Fruit fly (Drosophila melanogaster) whole organism, embryonic: ENCODE results near the gene Tre1.

ENCODE experiments used
- Adf1 ChIP-seq: fragments of 200-800 bp; sonication (Bioruptor generic); IDR thresholded peaks from 2 replicates; pipeline ENCODE4 v1.3.6; 2022; ENCODE audit warnings: missing biosample characterization, missing genetic modification characterization
- CG10654 ChIP-seq: fragments of 200-800 bp; sonication (Bioruptor generic); optimal IDR thresholded peaks from 2 replicates; lab custom pipeline; 2016; ENCODE audit warnings: missing biosample characterization, missing genetic modification characterization
- CG10959 ChIP-seq: fragments of 200-800 bp; sonication (Bioruptor generic); IDR thresholded peaks from 2 replicates; pipeline ENCODE4 v1.3.6; 2022; ENCODE audit warnings: missing biosample characterization, missing genetic modification characterization
- CG11504 ChIP-seq: fragments of 200-800 bp; sonication (Bioruptor generic); optimal IDR thresholded peaks from 3 replicates; lab custom pipeline; 2019; ENCODE audit warnings: missing biosample characterization, mild to moderate bottlenecking, missing genetic modification characterization, moderate library complexity
- CG12236 ChIP-seq: fragments of 200-800 bp; sonication (Bioruptor generic); optimal IDR thresholded peaks from 2 replicates; lab custom pipeline; 2016; ENCODE audit warnings: missing biosample characterization, missing genetic modification characterization
- CG1233 ChIP-seq: fragments of 200-800 bp; sonication (Bioruptor generic); optimal IDR thresholded peaks from 4 replicates; lab custom pipeline; 2018; ENCODE audit warnings: missing biosample characterization, mild to moderate bottlenecking, missing genetic modification characterization
- CG13775 ChIP-seq: fragments of 200-800 bp; sonication (Bioruptor generic); optimal IDR thresholded peaks from 3 replicates; lab custom pipeline; 2017; ENCODE audit warnings: missing biosample characterization, mild to moderate bottlenecking, missing genetic modification characterization
- CG15269 ChIP-seq: fragments of 200-800 bp; sonication (Bioruptor generic); optimal IDR thresholded peaks from 2 replicates; lab custom pipeline; 2018; ENCODE audit warnings: missing biosample characterization, mild to moderate bottlenecking, missing genetic modification characterization, moderate library complexity
- CG1529 ChIP-seq: fragments of 200-800 bp; sonication (Bioruptor generic); optimal IDR thresholded peaks from 3 replicates; lab custom pipeline; 2018; ENCODE audit warnings: missing biosample characterization, missing genetic modification characterization
- CG1647 ChIP-seq: fragments of 200-800 bp; sonication (Bioruptor generic); optimal IDR thresholded peaks from 3 replicates; lab custom pipeline; 2016; ENCODE audit warnings: missing biosample characterization, missing genetic modification characterization
- CG18599 ChIP-seq: fragments of 200-800 bp; sonication (Bioruptor generic); optimal IDR thresholded peaks from 3 replicates; lab custom pipeline; 2017; ENCODE audit warnings: missing biosample characterization, missing genetic modification characterization, mild to moderate bottlenecking, moderate library complexity, missing genetic modification reagents
- CG2116 ChIP-seq: fragments of 200-800 bp; sonication (Bioruptor generic); optimal IDR thresholded peaks from 3 replicates; lab custom pipeline; 2018; ENCODE audit warnings: missing biosample characterization, mild to moderate bottlenecking, missing genetic modification characterization
- CG32532 ChIP-seq: fragments of 200-800 bp; sonication (Bioruptor generic); IDR thresholded peaks from 2 replicates; pipeline ENCODE4 v1.3.6; 2022; ENCODE audit warnings: missing biosample characterization, missing genetic modification characterization
- CG32772 ChIP-seq: fragments of 200-800 bp; sonication (Bioruptor generic); IDR thresholded peaks from 2 replicates; pipeline ENCODE4 v1.3.6; 2022; ENCODE audit warnings: missing biosample characterization, missing genetic modification characterization
- CG3407 ChIP-seq: fragments of 200-800 bp; sonication (Bioruptor generic); optimal IDR thresholded peaks from 2 replicates; lab custom pipeline; 2018; ENCODE audit warnings: missing biosample characterization, mild to moderate bottlenecking, missing genetic modification characterization
- CG3838 ChIP-seq: fragments of 200-800 bp; sonication (Bioruptor generic); optimal IDR thresholded peaks from 3 replicates; lab custom pipeline; 2016; ENCODE audit warnings: missing biosample characterization, missing genetic modification characterization
- CG3995 ChIP-seq: fragments of 200-800 bp; sonication (Bioruptor generic); optimal IDR thresholded peaks from 3 replicates; lab custom pipeline; 2016; ENCODE audit warnings: missing biosample characterization, missing genetic modification characterization
- CG4404 ChIP-seq: fragments of 200-800 bp; sonication (Bioruptor generic); IDR thresholded peaks from 2 replicates; pipeline ENCODE4 v1.3.6; 2022; ENCODE audit warnings: missing biosample characterization, missing genetic modification characterization
- CG7357 ChIP-seq: fragments of 200-800 bp; sonication (Bioruptor generic); IDR thresholded peaks from 3 replicates; pipeline ENCODE4 v1.3.6; 2022; ENCODE audit warnings: missing biosample characterization, missing genetic modification characterization
- CG7556 ChIP-seq: fragments of 200-800 bp; sonication (Bioruptor generic); optimal IDR thresholded peaks from 2 replicates; lab custom pipeline; 2017; ENCODE audit warnings: missing biosample characterization, mild to moderate bottlenecking, missing genetic modification characterization
- CG9609 ChIP-seq: fragments of 200-800 bp; sonication (Bioruptor generic); optimal IDR thresholded peaks from 3 replicates; lab custom pipeline; 2016; ENCODE audit warnings: missing biosample characterization, missing genetic modification characterization
- CkIIα-i1 ChIP-seq: fragments of 200-800 bp; sonication (Bioruptor generic); IDR thresholded peaks from 2 replicates; pipeline ENCODE4 v1.3.6; 2022; ENCODE audit warnings: missing biosample characterization, missing genetic modification characterization
- E2f2 ChIP-seq: fragments of 200-800 bp; sonication (Bioruptor generic); IDR thresholded peaks from 2 replicates; pipeline ENCODE4 v1.3.6; 2022; ENCODE audit warnings: missing biosample characterization, missing genetic modification characterization
- Hmr ChIP-seq: fragments of 200-800 bp; sonication (Bioruptor generic); optimal IDR thresholded peaks from 3 replicates; lab custom pipeline; 2017; ENCODE audit warnings: mild to moderate bottlenecking, missing biosample characterization, missing genetic modification reagents, missing genetic modification characterization
- MTF-1 ChIP-seq: fragments of 200-800 bp; sonication (Bioruptor generic); optimal IDR thresholded peaks from 2 replicates; lab custom pipeline; 2018; ENCODE audit warnings: missing biosample characterization, mild to moderate bottlenecking, missing genetic modification characterization, borderline replicate concordance
- Med ChIP-seq: fragments of 200-800 bp; sonication (Bioruptor generic); peaks from one replicate; lab custom pipeline; 2016; ENCODE audit warnings: missing biosample characterization, missing genetic modification characterization, mild to moderate bottlenecking, inconsistent platforms, moderate library complexity
- Myb ChIP-seq: fragments of 200-800 bp; sonication (Bioruptor generic); optimal IDR thresholded peaks from 2 replicates; lab custom pipeline; 2016; ENCODE audit warnings: missing biosample characterization, missing genetic modification characterization
- NfI ChIP-seq: fragments of 200-800 bp; sonication (Bioruptor generic); optimal IDR thresholded peaks from 3 replicates; lab custom pipeline; 2018; ENCODE audit warnings: missing biosample characterization, mild to moderate bottlenecking, missing genetic modification characterization, moderate library complexity
- Rfx ChIP-seq: fragments of 200-800 bp; sonication (Bioruptor generic); IDR thresholded peaks from 2 replicates; pipeline ENCODE4 v1.3.6; 2022; ENCODE audit warnings: missing biosample characterization, missing genetic modification characterization
- Vsx1 ChIP-seq: fragments of 200-800 bp; sonication (Bioruptor generic); optimal IDR thresholded peaks from 2 replicates; lab custom pipeline; 2017; ENCODE audit warnings: missing biosample characterization, mild to moderate bottlenecking, missing genetic modification characterization, missing genetic modification reagents
- cas ChIP-seq: fragments of 200-800 bp; sonication (Bioruptor generic); IDR thresholded peaks from 2 replicates; pipeline ENCODE4 v1.3.6; 2022; ENCODE audit warnings: missing biosample characterization, missing genetic modification characterization
- chif ChIP-seq, 2 experiments: fragments of 200-800 bp; sonication (Bioruptor generic); optimal IDR thresholded peaks; 3 replicates each; lab custom pipeline; 2016; ENCODE audit warnings: missing biosample characterization in 2 of 2, missing genetic modification characterization in 2 of 2
- cwo ChIP-seq: fragments of 200-800 bp; sonication (Bioruptor generic); optimal IDR thresholded peaks from 3 replicates; lab custom pipeline; 2017; ENCODE audit warnings: missing biosample characterization, missing genetic modification characterization, mild to moderate bottlenecking, moderate library complexity, missing genetic modification reagents
- danr ChIP-seq: fragments of 200-800 bp; sonication (Bioruptor generic); IDR thresholded peaks from 2 replicates; pipeline ENCODE4 v1.3.6; 2022; ENCODE audit warnings: missing biosample characterization, missing genetic modification characterization
- dmrt99B ChIP-seq: fragments of 200-800 bp; sonication (Bioruptor generic); optimal IDR thresholded peaks from 2 replicates; lab custom pipeline; 2018; ENCODE audit warnings: missing biosample characterization, mild to moderate bottlenecking, missing genetic modification characterization, moderate library complexity
- dysf ChIP-seq: fragments of 200-800 bp; sonication (Bioruptor generic); IDR thresholded peaks from 3 replicates; pipeline ENCODE4 v1.3.6; 2022; ENCODE audit warnings: missing biosample characterization, missing genetic modification characterization
- gcm2 ChIP-seq: fragments of 200-800 bp; sonication (Bioruptor generic); optimal IDR thresholded peaks from 2 replicates; lab custom pipeline; 2016; ENCODE audit warnings: missing biosample characterization, missing genetic modification characterization
- hkb ChIP-seq, 2 experiments: fragments of 200-800 bp in 1 of 2; fragments of >200 bp in 1 of 2; sonication (Bioruptor generic) in 1 of 2; IDR thresholded peaks in 1 of 2; optimal IDR thresholded peaks in 1 of 2; 2 replicates each; pipeline versions ENCODE4 v1.3.6 to Lab custom; 2017 to 2022; ENCODE audit warnings: missing biosample characterization in 1 of 2, missing genetic modification characterization in 1 of 2
- ind ChIP-seq: fragments of 200-800 bp; sonication (Bioruptor generic); optimal IDR thresholded peaks from 3 replicates; lab custom pipeline; 2016; ENCODE audit warnings: missing biosample characterization, missing genetic modification characterization
- lab ChIP-seq: fragments of 200-800 bp; sonication (Bioruptor generic); optimal IDR thresholded peaks from 3 replicates; lab custom pipeline; 2017; ENCODE audit warnings: missing biosample characterization, missing genetic modification characterization, mild to moderate bottlenecking, moderate library complexity, missing genetic modification reagents
- lov ChIP-seq, 2 experiments: fragments of 200-800 bp in 1 of 2; fragments of >200 bp in 1 of 2; sonication (Bioruptor generic) in 1 of 2; IDR thresholded peaks in 1 of 2; optimal IDR thresholded peaks in 1 of 2; 2 replicates in 1 of 2; 3 replicates in 1 of 2; pipeline versions ENCODE4 v1.3.6 to Lab custom; 2017 to 2022; ENCODE audit warnings: missing biosample characterization in 1 of 2, missing genetic modification characterization in 1 of 2
- oc ChIP-seq: fragments of 200-800 bp; sonication (Bioruptor generic); optimal IDR thresholded peaks from 2 replicates; lab custom pipeline; 2018; ENCODE audit warnings: missing biosample characterization, mild to moderate bottlenecking, missing genetic modification characterization, moderate library complexity
- ranshi ChIP-seq: fragments of 200-800 bp; sonication (Bioruptor generic); IDR thresholded peaks from 2 replicates; pipeline ENCODE4 v1.3.6; 2022; ENCODE audit warnings: missing biosample characterization, missing genetic modification characterization
- rib ChIP-seq: fragments of 200-800 bp; sonication (Bioruptor generic); IDR thresholded peaks from 2 replicates; pipeline ENCODE4 v1.3.6; 2022; ENCODE audit warnings: missing biosample characterization, missing genetic modification characterization
- row ChIP-seq: fragments of 200-800 bp; sonication (Bioruptor generic); IDR thresholded peaks from 3 replicates; pipeline ENCODE4 v1.3.6; 2022; ENCODE audit warnings: missing biosample characterization, missing genetic modification characterization
- slbo ChIP-seq: fragments of 200-800 bp; sonication (Bioruptor generic); IDR thresholded peaks from 2 replicates; pipeline ENCODE4 v1.3.6; 2022; ENCODE audit warnings: missing biosample characterization, missing genetic modification characterization
- tgo ChIP-seq: fragments of 200-800 bp; sonication (Bioruptor generic); IDR thresholded peaks from 3 replicates; pipeline ENCODE4 v1.3.6; 2022; ENCODE audit warnings: missing biosample characterization, missing genetic modification characterization
- toy ChIP-seq: fragments of 200-800 bp; sonication (Bioruptor generic); IDR thresholded peaks from 2 replicates; pipeline ENCODE4 v1.3.6; 2022; ENCODE audit warnings: missing biosample characterization, missing genetic modification characterization
- zfh2 ChIP-seq: fragments of 200-800 bp; sonication (Bioruptor generic); optimal IDR thresholded peaks from 2 replicates; lab custom pipeline; 2016; ENCODE audit warnings: missing biosample characterization, missing genetic modification characterization

Gene Tre1

DNA sequence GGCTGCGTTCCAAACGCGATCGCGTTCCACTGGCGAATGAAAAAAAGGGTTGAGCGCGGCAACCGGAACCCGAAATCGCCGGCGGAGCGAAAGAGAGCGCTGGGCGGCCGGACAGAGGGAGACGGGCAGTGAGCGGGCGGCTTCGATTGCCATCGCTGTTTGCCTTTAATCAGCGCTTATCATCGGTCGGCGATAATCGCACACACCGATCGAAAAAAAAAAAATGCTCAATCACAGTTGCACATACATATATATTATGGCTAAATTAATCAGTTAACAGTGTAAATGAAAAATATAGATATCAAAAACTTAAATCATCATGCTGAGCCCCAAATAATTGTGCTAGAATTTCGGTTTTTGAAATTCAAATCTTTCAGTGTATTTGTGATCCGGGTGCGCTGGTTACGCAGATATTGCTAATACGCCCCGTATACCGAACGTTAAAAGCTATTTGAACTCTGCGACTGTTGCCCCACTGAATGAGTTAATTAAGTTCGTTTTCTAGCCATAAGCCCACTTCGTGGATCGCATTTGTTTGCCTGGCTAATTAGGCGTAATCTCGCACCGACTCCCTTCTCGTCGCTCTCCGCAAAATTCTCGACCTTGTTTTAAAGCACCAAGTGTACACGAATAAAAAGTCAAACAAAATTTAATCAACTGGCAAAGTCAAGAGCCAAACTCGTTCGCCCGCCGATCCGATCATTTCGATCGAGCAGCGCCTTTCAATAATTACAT is 38.1 kb upstream of the Tre1 start, which contains the start of gene CG33080 (continued):
- TF ChIP-seq lov (optimal IDR thresholded peaks at IDR 0.05; lab: Kevin White, UChicago) (no peak), lov (GFP tag; IDR thresholded peaks at IDR 0.05; lab: Robert Waterston, UW) (no peak), oc (tag; lab: Kevin White, UChicago) (no peak), CG12236 (GFP tag; lab: Kevin White, UChicago) (no peak), dmrt99B (tag; lab: Kevin White, UChicago) (peak; percentile 34), CG1233 (GFP tag; lab: Kevin White, UChicago) (no peak), CG15269 (tag; lab: Kevin White, UChicago) (peak; percentile 9), CG1529 (GFP tag; lab: Kevin White, UChicago) (no peak), Med (GFP tag; lab: Kevin White, UChicago) (peak; percentile 71), tgo (peak; percentile 29; the same call in 1 of the 3 replicates), CG7556 (GFP tag; lab: Kevin White, UChicago) (no peak), row (peak; percentile 51; the same call in 2 of the 3 replicates), Myb (GFP tag; lab: Kevin White, UChicago) (no peak), CG10654 (GFP tag; lab: Kevin White, UChicago) (no peak), toy (GFP tag; lab: Robert Waterston, UW) (no peak), CG32532 (GFP tag; lab: Robert Waterston, UW) (peak; percentile 51), CG32772 (GFP tag; lab: Robert Waterston, UW) (0 out of 2 replicates have a peak, but pooled peaks have one; percentile 15), CG13775 (GFP tag; lab: Kevin White, UChicago) (no peak), MTF-1 (GFP tag; lab: Kevin White, UChicago) (no peak), E2f2 (no peak), CG3407 (GFP tag; lab: Kevin White, UChicago) (no peak), CG4404 (GFP tag; lab: Robert Waterston, UW) (no peak), ranshi (GFP tag; lab: Robert Waterston, UW) (0 out of 2 replicates have a peak, but pooled peaks have one; percentile 24), CG3838 (GFP tag; lab: Kevin White, UChicago) (no peak), CG11504 (tag; lab: Kevin White, UChicago) (peak; percentile 3), CG3995 (GFP tag; lab: Kevin White, UChicago) (no peak), lab (GFP tag; lab: Kevin White, UChicago) (peak; percentile 51), NfI (GFP tag; lab: Kevin White, UChicago) (no peak), Hmr (GFP tag; lab: Kevin White, UChicago) (peak; percentile 29), dysf (peak; percentile 46; the same call in 2 of the 3 replicates), Vsx1 (GFP tag; lab: Kevin White, UChicago) (peak; percentile 75), Rfx (GFP tag; lab: Robert Waterston, UW) (peak; percentile 64), chif (GFP tag; optimal IDR thresholded peaks at IDR 0.05; lab: Kevin White, UChicago) (no peak), CG2116 (GFP tag; lab: Kevin White, UChicago) (no peak), cwo (GFP tag; lab: Kevin White, UChicago) (no peak), hkb (optimal IDR thresholded peaks at IDR 0.05; lab: Kevin White, UChicago) (no peak), hkb (GFP tag; IDR thresholded peaks at IDR 0.05; lab: Robert Waterston, UW) (no peak), ind (GFP tag; lab: Kevin White, UChicago) (no peak), CG1647 (GFP tag; lab: Kevin White, UChicago) (no peak), zfh2 (GFP tag; lab: Kevin White, UChicago) (no peak), CG7357 (GFP tag; lab: Robert Waterston, UW) (no peak), CG10959 (no peak), CkIIα-i1 (GFP tag; lab: Robert Waterston, UW) (no peak), CG9609 (GFP tag; lab: Kevin White, UChicago) (no peak), gcm2 (GFP tag; lab: Kevin White, UChicago) (no peak), slbo (GFP tag; lab: Robert Waterston, UW) (peak; percentile 40; the same call in 1 of the 2 replicates), Adf1 (GFP tag; lab: Robert Waterston, UW) (0 out of 2 replicates have a peak, but pooled peaks have one; percentile 8), rib (GFP tag; lab: Robert Waterston, UW) (no peak), cas (no peak), CG18599 (GFP tag; lab: Kevin White, UChicago) (peak; percentile 27), danr (GFP tag; lab: Robert Waterston, UW) (0 out of 2 replicates have a peak, but pooled peaks have one; percentile 7)
